Worm (Caenorhabditis elegans): Measurements from ENCODE around the gene C01G10.15.

- TF ChIP-seq T07F8.4 (tag; optimal IDR thresholded peaks at IDR 0.05) (no peak), B0019.2 (GFP tag; conservative IDR thresholded peaks at IDR 0.05) (no peak), snpc-4 (GFP tag; optimal IDR thresholded peaks at IDR 0.05) (no peak), snpc-4 (tag; optimal IDR thresholded peaks at IDR 0.05) (no peak), nfya-2 (GFP tag; IDR thresholded peaks at IDR 0.05) (no peak), B0035.1 (tag; optimal IDR thresholded peaks at IDR 0.05) (no peak), nhr-90 (tag; optimal IDR thresholded peaks at IDR 0.05) (no peak), aptf-3 (GFP tag; IDR thresholded peaks at IDR 0.05) (no peak)
These were observed 12.2 kb downstream of the C01G10.15 start for ce11 chrV:15074907-15075306.

Measured in whole organism, young adult.